Worm (Caenorhabditis elegans): ENCODE measurements around the gene ipmk-1.
A peak's percentile ranks its signal among the peaks of the same experiment; 100 is the strongest.

ipmk-1 gene

ce11 chrIV:12527217-12527616 lies 20.7 kb upstream of the ipmk-1 start, which contains the start of gene F53B2.8 (continued):
- no peak for TF ChIP-seq spr-3 (GFP tag; optimal IDR thresholded peaks at IDR 0.05)
- no peak for TF ChIP-seq snpc-4 (tag; optimal IDR thresholded peaks at IDR 0.05)
- no peak for TF ChIP-seq nhr-10 (tag; optimal IDR thresholded peaks at IDR 0.05)
- no peak for TF ChIP-seq lin-39 (tag; optimal IDR thresholded peaks at IDR 0.05)
- no peak for TF ChIP-seq lim-7 (GFP tag; IDR thresholded peaks at IDR 0.05)
- no peak for TF ChIP-seq ceh-28 (tag; optimal IDR thresholded peaks at IDR 0.05)
- peak; percentile 73 for TF ChIP-seq dve-1 (tag; optimal IDR thresholded peaks at IDR 0.05; ENCODE audit: insufficient read depth)
- TF ChIP-seq daf-16 (GFP tag; optimal IDR thresholded peaks at IDR 0.05), result peak in 1 of 2 experiments; percentile 40
- TF ChIP-seq daf-16 (tag; optimal IDR thresholded peaks at IDR 0.05), result peak; percentile 98
- peak; percentile 99 for TF ChIP-seq nhr-28 (tag; optimal IDR thresholded peaks at IDR 0.05)
- no peak for TF ChIP-seq nhr-237 (tag; optimal IDR thresholded peaks at IDR 0.05)
- TF ChIP-seq T20F7.1 (GFP tag; optimal IDR thresholded peaks at IDR 0.05), result peak; percentile 50
- no peak for TF ChIP-seq egl-43 (GFP tag; IDR thresholded peaks at IDR 0.05)
- no peak for TF ChIP-seq zip-2 (tag; optimal IDR thresholded peaks at IDR 0.05)
- TF ChIP-seq ztf-7 (tag; optimal IDR thresholded peaks at IDR 0.05), result peak; percentile 53
- TF ChIP-seq daf-19 (GFP tag; conservative IDR thresholded peaks at IDR 0.05), result no peak
- no peak for TF ChIP-seq Y75B8A.6 (GFP tag; IDR thresholded peaks at IDR 0.05)
- TF ChIP-seq lin-15B (tag; optimal IDR thresholded peaks at IDR 0.05), result no peak
- TF ChIP-seq dpl-1 (GFP tag; optimal IDR thresholded peaks at IDR 0.05), result peak; percentile 15
- no peak for TF ChIP-seq set-16 (GFP tag; IDR thresholded peaks at IDR 0.05)
- no peak for TF ChIP-seq R02D3.7 (tag; optimal IDR thresholded peaks at IDR 0.05)
- TF ChIP-seq ceh-20 (GFP tag; IDR thresholded peaks at IDR 0.05), result no peak
- no peak for TF ChIP-seq arid-1 (GFP tag; conservative IDR thresholded peaks at IDR 0.05)
- TF ChIP-seq D1046.2 (GFP tag; IDR thresholded peaks at IDR 0.05), result no peak
- peak; percentile 52 for TF ChIP-seq mes-2 (tag; optimal IDR thresholded peaks at IDR 0.05; ENCODE audit: poor library complexity, severe bottlenecking)
- no peak for TF ChIP-seq lin-13 (GFP tag; optimal IDR thresholded peaks at IDR 0.05)
- no peak for TF ChIP-seq Y5F2A.4 (GFP tag; optimal IDR thresholded peaks at IDR 0.05)
- TF ChIP-seq ztf-11 (tag; optimal IDR thresholded peaks at IDR 0.05), result no peak
- peak; percentile 23 for TF ChIP-seq nhr-48 (tag; optimal IDR thresholded peaks at IDR 0.05)
- TF ChIP-seq lin-38 (GFP tag; IDR thresholded peaks at IDR 0.05), result no peak
- TF ChIP-seq lir-3 (tag; optimal IDR thresholded peaks at IDR 0.05), result no peak
- no peak for TF ChIP-seq egl-27 (tag; optimal IDR thresholded peaks at IDR 0.05)
- TF ChIP-seq spr-1 (tag; optimal IDR thresholded peaks at IDR 0.05), result no peak
- peak in 1 of 2 experiments; percentile 8 for TF ChIP-seq mdl-1 (tag; optimal IDR thresholded peaks at IDR 0.05)
- peak; percentile 88 for TF ChIP-seq pqm-1 (tag; optimal IDR thresholded peaks at IDR 0.05)
- TF ChIP-seq pha-4 (GFP tag; IDR thresholded peaks at IDR 0.05), result no peak
- no peak for TF ChIP-seq pha-4 (tag; optimal IDR thresholded peaks at IDR 0.05)
- TF ChIP-seq madf-9 (GFP tag; conservative IDR thresholded peaks at IDR 0.05), result no peak
- TF ChIP-seq lin-1 (GFP tag; IDR thresholded peaks at IDR 0.05), result peak; percentile 48; the same call in 1 of the 2 replicates

- TF ChIP-seq cey-2 (tag; optimal IDR thresholded peaks at IDR 0.05; ENCODE audit: borderline replicate concordance, insufficient read depth) (no peak), egl-27 (tag; optimal IDR thresholded peaks at IDR 0.05) (no peak), nhr-10 (tag; optimal IDR thresholded peaks at IDR 0.05) (no peak), daf-16 (GFP tag; optimal IDR thresholded peaks at IDR 0.05) (no peak), daf-16 (tag; optimal IDR thresholded peaks at IDR 0.05) (no peak), ztf-11 (tag; optimal IDR thresholded peaks at IDR 0.05) (no peak), lin-1 (GFP tag; IDR thresholded peaks at IDR 0.05) (no peak), mes-2 (tag; optimal IDR thresholded peaks at IDR 0.05; ENCODE audit: poor library complexity, severe bottlenecking) (no peak), lsy-2 (tag; optimal IDR thresholded peaks at IDR 0.05) (no peak), ZK546.5 (tag; optimal IDR thresholded peaks at IDR 0.05) (no peak), F44E2.7 (GFP tag; IDR thresholded peaks at IDR 0.05) (no peak), nhr-111 (GFP tag; optimal IDR thresholded peaks at IDR 0.05) (no peak), ztf-7 (tag; optimal IDR thresholded peaks at IDR 0.05) (no peak), madf-9 (GFP tag; conservative IDR thresholded peaks at IDR 0.05) (no peak), ceh-32 (tag; optimal IDR thresholded peaks at IDR 0.05; ENCODE audit: poor library complexity) (no peak), hlh-11 (tag; optimal IDR thresholded peaks at IDR 0.05) (no peak), egl-43 (GFP tag; IDR thresholded peaks at IDR 0.05) (no peak), nhr-28 (tag; optimal IDR thresholded peaks at IDR 0.05) (no peak), dmd-9 (GFP tag; IDR thresholded peaks at IDR 0.05) (no peak)
Observed at ce11 chrIV:12531047-12531446, 16.9 kb upstream of the ipmk-1 start, which contains the start of gene F53B2.5. F53B2.5 (minus strand) TSS chrIV:12531147.
